Worm (Caenorhabditis elegans): ENCODE data around the gene hsp-12.3.

hsp-12.3 gene

DNA sequence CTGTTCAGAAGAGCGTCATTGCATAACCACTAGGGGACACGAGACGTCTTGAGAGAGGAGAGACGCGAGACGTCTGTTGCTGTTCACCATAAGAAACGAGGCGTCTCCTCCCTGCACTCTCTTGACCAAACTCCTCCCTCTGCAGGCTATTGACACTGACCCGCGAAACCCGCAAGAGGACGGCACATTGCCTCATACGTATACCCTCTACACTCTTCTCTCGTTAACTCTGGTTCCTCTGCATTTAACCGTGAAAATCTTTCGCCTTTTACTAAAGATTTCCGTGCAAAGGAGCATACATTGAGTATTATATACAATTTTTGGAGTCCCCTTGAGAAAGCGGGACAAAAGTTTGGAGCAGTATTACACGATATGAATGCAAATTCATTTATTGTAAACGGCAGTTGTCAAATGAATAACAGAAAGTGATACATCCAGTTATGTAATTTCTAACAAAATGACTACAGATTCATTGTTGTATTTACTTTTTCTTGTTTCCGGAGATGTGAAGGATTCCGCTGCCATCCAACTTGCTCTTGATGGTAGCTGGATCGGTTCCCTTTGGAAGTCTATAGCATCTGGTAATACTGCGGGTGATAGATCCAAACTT lies 785 bp downstream of the hsp-12.3 start:
- TF ChIP-seq gmeb-1 (tag; optimal IDR thresholded peaks at IDR 0.05) (peak; percentile 76), lin-13 (GFP tag; optimal IDR thresholded peaks at IDR 0.05) (peak; percentile 92), nhr-129 (tag; optimal IDR thresholded peaks at IDR 0.05) (peak; percentile 95), nhr-25 (tag; optimal IDR thresholded peaks at IDR 0.05) (peak; percentile 88), mab-5 (tag; optimal IDR thresholded peaks at IDR 0.05) (peak; percentile 72), egl-27 (tag; optimal IDR thresholded peaks at IDR 0.05) (peak; percentile 90), skn-1 (tag; optimal IDR thresholded peaks at IDR 0.05) (peak; percentile 68), ztf-1 (GFP tag; conservative IDR thresholded peaks at IDR 0.05) (no peak), snpc-4 (tag; optimal IDR thresholded peaks at IDR 0.05) (peak; percentile 99), unc-39 (tag; optimal IDR thresholded peaks at IDR 0.05) (no peak), crh-2 (tag; optimal IDR thresholded peaks at IDR 0.05) (peak; percentile 95), lsy-2 (tag; optimal IDR thresholded peaks at IDR 0.05) (peak; percentile 84 to 92), ZK546.5 (tag; optimal IDR thresholded peaks at IDR 0.05) (peak; percentile 19), elt-3 (tag; optimal IDR thresholded peaks at IDR 0.05) (no peak), aly-2 (tag; optimal IDR thresholded peaks at IDR 0.05) (no peak), nhr-237 (tag; optimal IDR thresholded peaks at IDR 0.05) (peak; percentile 44), unc-62 (GFP tag; optimal IDR thresholded peaks at IDR 0.05) (no peak), ztf-4 (tag; optimal IDR thresholded peaks at IDR 0.05) (peak; percentile 86), nhr-10 (tag; optimal IDR thresholded peaks at IDR 0.05) (peak; percentile 67), alr-1 (tag; optimal IDR thresholded peaks at IDR 0.05) (no peak), ceh-16 (tag; optimal IDR thresholded peaks at IDR 0.05) (peak; percentile 66), nhr-6 (tag; optimal IDR thresholded peaks at IDR 0.05) (peak; percentile 88), sem-4 (tag; optimal IDR thresholded peaks at IDR 0.05) (peak; percentile 93), elt-1 (tag; optimal IDR thresholded peaks at IDR 0.05) (no peak), dmd-4 (tag; optimal IDR thresholded peaks at IDR 0.05) (peak; percentile 52), blmp-1 (tag; optimal IDR thresholded peaks at IDR 0.05; ENCODE audit: insufficient read depth) (peak; percentile 81), peb-1 (tag; optimal IDR thresholded peaks at IDR 0.05) (no peak), ceh-82 (tag; optimal IDR thresholded peaks at IDR 0.05) (peak; percentile 23), F13H6.1 (tag; optimal IDR thresholded peaks at IDR 0.05) (peak; percentile 97), lin-39 (tag; optimal IDR thresholded peaks at IDR 0.05) (peak; percentile 28), ama-1 (optimal IDR thresholded peaks at IDR 0.05) (peak; percentile 99), R02D3.7 (tag; optimal IDR thresholded peaks at IDR 0.05) (peak; percentile 28), ztf-11 (tag; optimal IDR thresholded peaks at IDR 0.05) (peak; percentile 48), mdl-1 (tag; optimal IDR thresholded peaks at IDR 0.05) (peak; percentile 66 to 84), Y55F3AM.14 (GFP tag; optimal IDR thresholded peaks at IDR 0.05) (peak; percentile 86), unc-55 (GFP tag; optimal IDR thresholded peaks at IDR 0.05) (peak; percentile 83), nhr-11 (tag; optimal IDR thresholded peaks at IDR 0.05) (peak; percentile 44), nhr-77 (tag; optimal IDR thresholded peaks at IDR 0.05) (peak; percentile 52), fos-1 (tag; optimal IDR thresholded peaks at IDR 0.05) (peak; percentile 94), nhr-23 (tag; optimal IDR thresholded peaks at IDR 0.05) (no peak), sma-9 (GFP tag; optimal IDR thresholded peaks at IDR 0.05) (peak; percentile 96), sma-9 (tag; optimal IDR thresholded peaks at IDR 0.05) (no peak), C34F6.9 (tag; optimal IDR thresholded peaks at IDR 0.05) (peak; percentile 94), zag-1 (tag; optimal IDR thresholded peaks at IDR 0.05) (no peak), nhr-12 (tag; optimal IDR thresholded peaks at IDR 0.05) (no peak), lin-11 (tag; optimal IDR thresholded peaks at IDR 0.05) (peak; percentile 93), nhr-21 (tag; optimal IDR thresholded peaks at IDR 0.05) (peak; percentile 96), mbf-1 (tag; optimal IDR thresholded peaks at IDR 0.05) (no peak), sma-3 (GFP tag; optimal IDR thresholded peaks at IDR 0.05) (peak; percentile 93)
